Fruit fly (Drosophila melanogaster) S2 (cell line): ENCODE measurements around the gene CG5126.

Experiments used
- CG8478 ChIP-seq: fragments of >200 bp; optimal IDR thresholded peaks from 2 replicates; lab custom pipeline; 2018
- CTCF ChIP-seq, 2 experiments: fragments of >200 bp; optimal IDR thresholded peaks; 2 replicates each; lab custom pipeline; 2018

DNA sequence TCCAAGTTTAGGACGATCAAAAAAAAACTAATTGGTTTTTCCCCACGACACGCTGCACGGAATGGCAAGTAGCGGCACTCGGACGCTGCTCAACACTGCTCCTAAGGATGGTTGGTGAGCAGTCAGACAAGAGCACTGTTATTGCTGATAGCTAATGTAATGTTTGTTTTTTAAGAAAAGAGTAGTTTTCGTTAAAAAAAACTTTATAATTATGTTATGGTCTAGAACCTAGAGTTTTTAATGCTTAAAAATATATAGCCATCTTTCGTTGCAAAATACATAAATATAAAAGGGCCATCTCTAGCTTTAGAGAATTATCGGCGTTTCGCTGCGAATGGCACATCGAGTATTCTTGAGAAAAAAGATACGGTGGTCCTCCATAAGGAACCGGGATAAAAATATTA lies 11.1 kb downstream of the CG5126 start, which contains the start of the genes Charon and CG4887:
- TF ChIP-seq CTCF (optimal IDR thresholded peaks at IDR 0.05; lab: Kevin White, UChicago) (no peak), CG8478 (lab: Kevin White, UChicago) (no peak)
